Worm (Caenorhabditis elegans) whole organism, late embryonic: ENCODE measurements around the gene gly-3.

Source experiments
- C08G9.2 ChIP-seq: sonication (generic microtip); optimal IDR thresholded peaks from 2 replicates; lab custom pipeline; 2016; ENCODE audit warnings: mild to moderate bottlenecking, missing genetic modification characterization, moderate library complexity, missing compliant biosample characterization
- C38D4.7 ChIP-seq: fragments of 200-800 bp; sonication (Bioruptor generic); optimal IDR thresholded peaks from 2 replicates; lab custom pipeline; 2018; ENCODE audit warnings: mild to moderate bottlenecking, missing genetic modification characterization, moderate library complexity, missing compliant biosample characterization
- T23F11.4 ChIP-seq: fragments of 200-800 bp; sonication (Bioruptor generic); optimal IDR thresholded peaks from 2 replicates; lab custom pipeline; 2018; ENCODE audit warnings: mild to moderate bottlenecking, missing genetic modification characterization, missing compliant biosample characterization
- Y22D7AL.16 ChIP-seq: sonication (generic microtip); optimal IDR thresholded peaks from 2 replicates; lab custom pipeline; 2016; ENCODE audit warnings: missing genetic modification characterization, missing compliant biosample characterization
- ahr-1 ChIP-seq: sonication (generic microtip); optimal IDR thresholded peaks from 2 replicates; lab custom pipeline; 2016; ENCODE audit warnings: missing genetic modification characterization, missing compliant biosample characterization
- ama-1 ChIP-seq: fragments of 150-350 bp; optimal IDR thresholded peaks from 2 replicates; lab custom pipeline; 2014
- ceh-14 ChIP-seq: sonication (generic microtip); optimal IDR thresholded peaks from 2 replicates; lab custom pipeline; 2016; ENCODE audit warnings: missing genotype, missing genetic modification characterization, missing compliant biosample characterization
- ceh-18 ChIP-seq: sonication (generic microtip); optimal IDR thresholded peaks from 2 replicates; lab custom pipeline; 2016; ENCODE audit warnings: missing genetic modification characterization, missing compliant biosample characterization
- ceh-2 ChIP-seq: sonication (generic microtip); optimal IDR thresholded peaks from 2 replicates; lab custom pipeline; 2016; ENCODE audit warnings: missing genotype, missing genetic modification characterization, missing compliant biosample characterization
- ceh-22 ChIP-seq: sonication (generic microtip); optimal IDR thresholded peaks from 2 replicates; lab custom pipeline; 2017; ENCODE audit warnings: missing biosample characterization, missing genetic modification characterization
- ceh-24 ChIP-seq: sonication (generic microtip); optimal IDR thresholded peaks from 2 replicates; lab custom pipeline; 2016; ENCODE audit warnings: mild to moderate bottlenecking, missing genetic modification characterization, missing compliant biosample characterization
- ceh-31 ChIP-seq: sonication (generic microtip); optimal IDR thresholded peaks from 2 replicates; lab custom pipeline; 2016; ENCODE audit warnings: missing genetic modification characterization, missing compliant biosample characterization
- ceh-45 ChIP-seq: fragments of 200-800 bp; sonication (Bioruptor generic); IDR thresholded peaks from 2 replicates; pipeline ENCODE4 v1.3.6; 2022; ENCODE audit warnings: missing genetic modification reagents, missing genetic modification characterization, missing compliant biosample characterization
- ceh-48 ChIP-seq: sonication (generic microtip); optimal IDR thresholded peaks from 2 replicates; lab custom pipeline; 2016; ENCODE audit warnings: missing genetic modification characterization, inconsistent platforms, missing compliant biosample characterization
- ceh-6 ChIP-seq: fragments of 200-800 bp; sonication (Bioruptor generic); optimal IDR thresholded peaks from 2 replicates; lab custom pipeline; 2018; ENCODE audit warnings: mild to moderate bottlenecking, missing genetic modification characterization, missing compliant biosample characterization
- che-1 ChIP-seq: sonication (generic microtip); optimal IDR thresholded peaks from 2 replicates; lab custom pipeline; 2016; ENCODE audit warnings: mild to moderate bottlenecking, missing genetic modification characterization, missing compliant biosample characterization
- dmd-4 ChIP-seq: sonication (generic microtip); optimal IDR thresholded peaks from 2 replicates; lab custom pipeline; 2016; ENCODE audit warnings: borderline replicate concordance, missing genetic modification characterization, missing compliant biosample characterization
- ets-4 ChIP-seq: sonication (generic microtip); optimal IDR thresholded peaks from 2 replicates; lab custom pipeline; 2016; ENCODE audit warnings: missing genetic modification characterization, missing compliant biosample characterization
- fax-1 ChIP-seq: sonication (generic microtip); optimal IDR thresholded peaks from 2 replicates; lab custom pipeline; 2016; ENCODE audit warnings: missing genotype, missing genetic modification characterization, missing compliant biosample characterization
- gmeb-2 ChIP-seq: sonication (generic microtip); optimal IDR thresholded peaks from 2 replicates; lab custom pipeline; 2016; ENCODE audit warnings: missing genetic modification characterization, inconsistent platforms, missing compliant biosample characterization
- hlh-15 ChIP-seq: sonication (generic microtip); optimal IDR thresholded peaks from 2 replicates; lab custom pipeline; 2016; ENCODE audit warnings: missing genetic modification characterization, missing compliant biosample characterization
- hlh-30 ChIP-seq: sonication (generic microtip); optimal IDR thresholded peaks from 2 replicates; lab custom pipeline; 2017; ENCODE audit warnings: antibody characterized with exemption, missing genetic modification characterization, missing compliant biosample characterization; ENCODE audit not compliant: insufficient read depth
- hlh-6 ChIP-seq: sonication (generic microtip); optimal IDR thresholded peaks from 2 replicates; lab custom pipeline; 2016; ENCODE audit warnings: missing genotype, missing genetic modification characterization, missing compliant biosample characterization
- hlh-8 ChIP-seq: sonication (generic microtip); optimal IDR thresholded peaks from 2 replicates; lab custom pipeline; 2016; ENCODE audit warnings: missing genotype, missing genetic modification characterization, missing compliant biosample characterization
- mec-3 ChIP-seq: sonication (generic microtip); optimal IDR thresholded peaks from 2 replicates; lab custom pipeline; 2016; ENCODE audit warnings: borderline replicate concordance, missing genetic modification characterization, missing compliant biosample characterization
- nhr-11 ChIP-seq: fragments of 150-350 bp; optimal IDR thresholded peaks from 2 replicates; lab custom pipeline; 2014; ENCODE audit warnings: missing biosample characterization, missing genetic modification characterization
- npax-4 ChIP-seq: sonication (generic microtip); optimal IDR thresholded peaks from 2 replicates; lab custom pipeline; 2016; ENCODE audit warnings: missing genetic modification characterization, missing compliant biosample characterization
- odd-2 ChIP-seq: sonication (generic microtip); optimal IDR thresholded peaks from 2 replicates; lab custom pipeline; 2017; ENCODE audit warnings: antibody characterized with exemption, mild to moderate bottlenecking, missing genetic modification characterization, missing compliant biosample characterization
- pat-9 ChIP-seq: fragments of 200-800 bp; sonication (Bioruptor generic); optimal IDR thresholded peaks from 2 replicates; lab custom pipeline; 2018; ENCODE audit warnings: mild to moderate bottlenecking, missing genetic modification characterization, moderate library complexity, missing compliant biosample characterization
- pha-4 ChIP-seq: fragments of 150-350 bp; optimal IDR thresholded peaks from 2 replicates; lab custom pipeline; 2018; ENCODE audit warnings: missing biosample characterization, missing genetic modification reagents, missing genetic modification characterization
- pros-1 ChIP-seq: fragments of 150-350 bp; optimal IDR thresholded peaks from 2 replicates; lab custom pipeline; 2014; ENCODE audit warnings: missing biosample characterization, missing genetic modification reagents, missing genetic modification characterization
- sdc-2 ChIP-seq: sonication (generic microtip); optimal IDR thresholded peaks from 2 replicates; lab custom pipeline; 2016; ENCODE audit warnings: missing genotype, missing genetic modification characterization, missing compliant biosample characterization
- sox-4 ChIP-seq: sonication (generic microtip); optimal IDR thresholded peaks from 2 replicates; lab custom pipeline; 2017; ENCODE audit warnings: mild to moderate bottlenecking, missing genetic modification characterization, inconsistent platforms, missing compliant biosample characterization
- tbx-2 ChIP-seq: sonication (generic microtip); optimal IDR thresholded peaks from 2 replicates; lab custom pipeline; 2016; ENCODE audit warnings: missing genetic modification characterization, missing compliant biosample characterization
- ttx-3 ChIP-seq: sonication (generic microtip); optimal IDR thresholded peaks from 2 replicates; lab custom pipeline; 2016; ENCODE audit warnings: missing genetic modification reagents, missing genetic modification characterization, missing compliant biosample characterization
- unc-3 ChIP-seq, 2 experiments: fragments of 200-800 bp in 1 of 2; sonication (Bioruptor generic) in 1 of 2; sonication (generic microtip) in 1 of 2; conservative IDR thresholded peaks in 1 of 2; optimal IDR thresholded peaks in 1 of 2; 2 replicates each; pipeline versions ENCODE4 v1.3.6 to Lab custom; 2016 to 2022; ENCODE audit warnings: missing compliant biosample characterization in 2 of 2, missing genetic modification characterization in 2 of 2, missing genetic modification reagents in 1 of 2
- unc-42 ChIP-seq: sonication (generic microtip); optimal IDR thresholded peaks from 2 replicates; lab custom pipeline; 2016; ENCODE audit warnings: missing genotype, missing genetic modification characterization, missing compliant biosample characterization
- unc-55 ChIP-seq: sonication (generic microtip); optimal IDR thresholded peaks from 2 replicates; lab custom pipeline; 2017; ENCODE audit warnings: missing biosample characterization, missing genetic modification reagents, missing genetic modification characterization

gly-3 gene

DNA sequence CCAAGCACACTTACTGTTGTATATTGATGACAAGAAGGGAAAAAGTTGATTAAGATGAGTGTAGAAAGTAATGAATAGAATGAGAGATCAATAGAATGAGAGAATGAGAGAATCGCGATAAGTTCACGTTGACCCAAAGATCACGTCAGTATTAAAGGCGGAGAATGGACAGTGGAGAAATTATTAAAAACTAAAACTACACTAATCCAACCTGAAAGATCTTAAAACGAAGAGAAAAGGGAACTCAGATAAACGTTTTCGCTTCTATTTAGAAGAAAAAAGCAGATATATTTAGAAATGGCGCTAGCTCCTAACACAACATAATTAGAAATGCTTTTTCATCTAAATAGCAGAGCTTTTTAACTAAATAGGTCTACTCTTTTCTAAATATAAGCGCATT, 35.6 kb upstream of the gly-3 start, which contains the start of gene let-754:
let-754 (minus strand) TSS at position 101 of the 400 bp plus-strand sequence.
- TF ChIP-seq npax-4 (tag; lab: Kevin White, UChicago) (no peak), hlh-30 (tag; lab: Kevin White, UChicago) (no peak), ahr-1 (tag; lab: Kevin White, UChicago) (no peak), che-1 (no peak), ets-4 (tag; lab: Kevin White, UChicago) (no peak), ceh-24 (tag; lab: Kevin White, UChicago) (no peak), fax-1 (no peak), tbx-2 (tag; lab: Kevin White, UChicago) (no peak), ceh-22 (tag; lab: Kevin White, UChicago) (no peak), hlh-6 (tag; lab: Kevin White, UChicago) (no peak), ceh-14 (tag; lab: Kevin White, UChicago) (no peak), hlh-15 (no peak), gmeb-2 (tag; lab: Kevin White, UChicago) (no peak), pat-9 (no peak)

DNA sequence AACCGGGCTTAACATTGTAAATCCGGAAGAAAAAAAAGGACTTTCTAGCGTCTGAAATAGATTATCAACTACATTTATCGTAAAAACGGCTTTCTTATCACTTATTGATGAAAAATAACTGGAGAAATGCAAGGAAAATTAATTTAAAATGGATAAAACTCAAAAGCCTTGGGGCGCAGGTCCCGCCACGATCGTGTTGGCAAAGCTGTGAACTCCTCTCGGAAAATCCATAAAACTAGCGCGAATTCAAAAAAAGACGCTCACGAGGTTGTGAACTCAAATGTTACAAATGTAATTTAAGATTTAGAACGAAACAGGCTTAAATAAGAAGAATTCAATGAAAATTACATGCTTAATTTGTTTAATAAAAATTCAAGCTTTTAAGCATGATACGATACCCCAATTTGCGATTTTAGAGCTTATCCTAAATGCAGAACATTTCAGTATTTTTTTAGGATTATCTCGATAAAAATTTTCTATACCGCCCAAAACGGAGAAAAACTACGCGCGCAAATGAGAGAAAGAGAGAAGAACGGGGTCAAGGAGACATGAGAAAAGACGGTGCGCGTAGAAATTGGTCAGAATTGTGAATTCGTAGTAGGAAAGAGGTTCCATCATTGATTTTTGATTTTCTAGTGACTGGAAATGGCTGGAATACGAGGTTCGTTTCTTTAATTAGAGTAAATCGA, 34.7 kb upstream of the gly-3 start, which contains the start of gene C29E4.15:
C29E4.15 (plus strand) TSS at position 547 of the 689 bp plus-strand sequence.
- TF ChIP-seq ttx-3 (tag; lab: Kevin White, UChicago): no peak
- TF ChIP-seq ceh-48: no peak
- no peak for TF ChIP-seq Y22D7AL.16 (tag; lab: Kevin White, UChicago)
- peak; percentile 19 for TF ChIP-seq unc-42

DNA sequence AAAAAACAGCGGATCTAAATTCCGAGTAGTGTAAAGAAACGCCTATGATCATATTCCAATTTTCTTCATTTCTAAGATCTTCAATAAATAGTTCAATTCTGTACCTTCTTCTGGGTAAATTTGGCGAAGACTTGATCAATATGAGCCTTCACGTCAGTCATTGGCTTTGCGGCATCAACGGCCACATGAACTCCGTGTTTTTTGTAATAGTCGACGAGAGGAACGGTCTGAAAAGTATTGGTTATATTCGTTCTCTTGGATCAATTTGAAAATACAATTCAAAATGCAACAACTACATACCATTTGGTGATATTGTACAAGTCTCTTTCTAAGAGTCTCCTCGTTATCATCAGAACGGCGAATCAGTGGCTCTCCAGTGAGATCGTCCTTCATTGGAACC, 32.9 kb upstream of the gly-3 start:
- TF ChIP-seq ceh-24 (tag; lab: Kevin White, UChicago): no peak
- TF ChIP-seq pha-4 (tag; lab: Kevin White, UChicago): no peak
- TF ChIP-seq gmeb-2 (tag; lab: Kevin White, UChicago): no peak
- TF ChIP-seq mec-3: no peak
- no peak for TF ChIP-seq odd-2
- TF ChIP-seq ceh-45 (GFP tag; lab: Robert Waterston, UW): no peak
- TF ChIP-seq hlh-8: no peak
- TF ChIP-seq dmd-4: no peak
- no peak for TF ChIP-seq ceh-6
- no peak for TF ChIP-seq hlh-15
- TF ChIP-seq T23F11.4 (GFP tag; lab: Kevin White, UChicago): no peak

DNA sequence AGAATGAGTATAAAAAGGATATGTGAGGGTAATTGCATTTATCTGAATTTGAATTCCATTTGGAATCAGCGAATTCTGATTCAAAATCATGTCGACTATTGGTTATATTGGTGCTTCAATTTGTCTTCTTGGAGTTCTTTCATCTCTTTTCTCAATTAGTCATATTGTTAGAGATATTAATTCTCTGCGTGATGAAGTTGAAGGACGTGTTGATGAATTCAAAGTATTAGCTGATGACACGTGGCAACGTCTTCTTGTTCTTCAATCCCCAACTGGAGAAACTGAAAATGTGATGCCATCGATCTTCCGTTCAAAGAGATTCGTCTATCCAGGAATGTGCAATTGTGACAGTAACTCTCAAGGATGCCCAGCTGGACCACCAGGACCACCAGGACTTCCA, 31.2 kb upstream of the gly-3 start, which contains the start of gene col-90:
col-90 (plus strand) TSS at position 37 of the 400 bp plus-strand sequence.
- TF ChIP-seq sox-4 (tag; lab: Kevin White, UChicago) (no peak), dmd-4 (no peak), mec-3 (no peak), odd-2 (no peak), sdc-2 (tag; lab: Kevin White, UChicago) (no peak), ceh-2 (tag; lab: Kevin White, UChicago) (no peak), ceh-45 (GFP tag; lab: Robert Waterston, UW) (no peak), nhr-11 (tag; lab: Kevin White, UChicago) (no peak), ama-1 (lab: Kevin White, UChicago) (no peak), C38D4.7 (GFP tag; lab: Kevin White, UChicago) (no peak)

DNA sequence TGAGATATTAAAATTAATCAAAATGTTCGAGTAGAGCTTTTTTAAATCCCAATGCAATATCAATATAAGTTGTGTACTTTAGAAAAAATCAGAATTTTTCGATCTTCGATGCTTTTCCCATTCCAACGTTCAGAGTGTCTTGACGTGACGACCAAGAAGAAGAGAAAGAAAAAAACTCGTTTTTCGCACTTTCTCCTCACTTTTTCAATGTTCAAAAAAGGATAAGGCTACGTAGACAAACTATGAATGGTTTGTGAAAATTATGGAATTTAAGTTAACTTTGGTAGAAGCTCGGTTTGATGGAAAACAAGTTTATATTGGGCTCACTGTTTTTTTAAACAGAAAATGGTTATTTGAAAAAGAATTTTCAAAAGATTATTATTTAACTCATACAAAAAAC, 30.1 kb upstream of the gly-3 start:
- TF ChIP-seq ama-1 (lab: Kevin White, UChicago) (no peak), C08G9.2 (no peak), unc-55 (GFP tag; lab: Kevin White, UChicago) (no peak), odd-2 (no peak), pha-4 (tag; lab: Kevin White, UChicago) (no peak), unc-3 (GFP tag; conservative IDR thresholded peaks at IDR 0.05; lab: Robert Waterston, UW) (no peak), unc-3 (tag; optimal IDR thresholded peaks at IDR 0.05; lab: Kevin White, UChicago) (no peak), ceh-18 (no peak), ceh-31 (tag; lab: Kevin White, UChicago) (no peak), ceh-2 (tag; lab: Kevin White, UChicago) (no peak), pros-1 (tag; lab: Kevin White, UChicago) (no peak)
